Fruit fly (Drosophila melanogaster) whole organism, embryonic: ENCODE results near the gene CG11251.

Experiments
- Asciz ChIP-seq: fragments of 200-800 bp; sonication (Bioruptor generic); optimal IDR thresholded peaks from 2 replicates; lab custom pipeline; 2017; ENCODE audit warnings: missing biosample characterization, mild to moderate bottlenecking, missing genetic modification characterization, missing genetic modification reagents
- CG11398 ChIP-seq: fragments of 200-800 bp; sonication (Bioruptor generic); optimal IDR thresholded peaks from 2 replicates; lab custom pipeline; 2016; ENCODE audit warnings: missing biosample characterization, missing genetic modification characterization
- CG12155 ChIP-seq: fragments of 200-800 bp; sonication (Bioruptor generic); optimal IDR thresholded peaks from 3 replicates; lab custom pipeline; 2016; ENCODE audit warnings: missing biosample characterization, missing genetic modification characterization
- CG1233 ChIP-seq: fragments of 200-800 bp; sonication (Bioruptor generic); optimal IDR thresholded peaks from 4 replicates; lab custom pipeline; 2018; ENCODE audit warnings: missing biosample characterization, mild to moderate bottlenecking, missing genetic modification characterization
- CG16813 ChIP-seq: fragments of 200-800 bp; sonication (Bioruptor generic); IDR thresholded peaks from 3 replicates; pipeline ENCODE4 v1.3.6; 2022; ENCODE audit warnings: missing biosample characterization, missing genetic modification characterization; ENCODE audit not compliant: partially characterized antibody
- CG16863 ChIP-seq: fragments of 200-800 bp; sonication (Bioruptor generic); optimal IDR thresholded peaks from 3 replicates; lab custom pipeline; 2016; ENCODE audit warnings: missing biosample characterization, missing genetic modification characterization
- CG17328 ChIP-seq: fragments of 200-800 bp; sonication (Bioruptor generic); IDR thresholded peaks from 2 replicates; pipeline ENCODE4 v1.3.6; 2022; ENCODE audit warnings: missing biosample characterization, missing genetic modification characterization
- CG17385 ChIP-seq: fragments of 200-800 bp; sonication (Bioruptor generic); optimal IDR thresholded peaks from 3 replicates; lab custom pipeline; 2018; ENCODE audit warnings: missing biosample characterization, mild to moderate bottlenecking, missing genetic modification characterization
- CG2116 ChIP-seq: fragments of 200-800 bp; sonication (Bioruptor generic); optimal IDR thresholded peaks from 3 replicates; lab custom pipeline; 2018; ENCODE audit warnings: missing biosample characterization, mild to moderate bottlenecking, missing genetic modification characterization
- CG3065 ChIP-seq: fragments of 200-800 bp; sonication (Bioruptor generic); optimal IDR thresholded peaks from 2 replicates; lab custom pipeline; 2016; ENCODE audit warnings: missing biosample characterization, missing genetic modification characterization
- CG31388 ChIP-seq: fragments of 200-800 bp; sonication (Bioruptor generic); optimal IDR thresholded peaks from 2 replicates; lab custom pipeline; 2016; ENCODE audit warnings: missing biosample characterization, missing genetic modification characterization
- CG32772 ChIP-seq: fragments of 200-800 bp; sonication (Bioruptor generic); IDR thresholded peaks from 2 replicates; pipeline ENCODE4 v1.3.6; 2022; ENCODE audit warnings: missing biosample characterization, missing genetic modification characterization
- CG33557 ChIP-seq: fragments of 200-800 bp; sonication (Bioruptor generic); optimal IDR thresholded peaks from 2 replicates; lab custom pipeline; 2019; ENCODE audit warnings: missing biosample characterization, mild to moderate bottlenecking, missing genetic modification characterization, moderate library complexity
- CG4404 ChIP-seq: fragments of 200-800 bp; sonication (Bioruptor generic); IDR thresholded peaks from 2 replicates; pipeline ENCODE4 v1.3.6; 2022; ENCODE audit warnings: missing biosample characterization, missing genetic modification characterization
- CG6689 ChIP-seq: fragments of 200-800 bp; sonication (Bioruptor generic); IDR thresholded peaks from 2 replicates; pipeline ENCODE4 v1.3.6; 2022; ENCODE audit warnings: missing biosample characterization, missing genetic modification characterization
- D19B ChIP-seq: fragments of 200-800 bp; sonication (Bioruptor generic); optimal IDR thresholded peaks from 2 replicates; lab custom pipeline; 2017; ENCODE audit warnings: missing biosample characterization, mild to moderate bottlenecking, missing genetic modification characterization
- Dfd ChIP-seq, 2 experiments: fragments of >200 bp; optimal IDR thresholded peaks; 2 replicates each; lab custom pipeline; 2017; ENCODE audit warnings: missing biosample characterization in 2 of 2, missing genetic modification characterization in 2 of 2
- Doc2 ChIP-seq: fragments of 200-800 bp; sonication (Bioruptor generic); IDR thresholded peaks from 2 replicates; pipeline ENCODE4 v1.3.6; 2022; ENCODE audit warnings: missing biosample characterization, missing genetic modification characterization
- Fer1 ChIP-seq: fragments of 200-800 bp; sonication (Bioruptor generic); optimal IDR thresholded peaks from 2 replicates; lab custom pipeline; 2017; ENCODE audit warnings: missing biosample characterization, mild to moderate bottlenecking, missing genetic modification characterization
- HLH4C ChIP-seq: fragments of 200-800 bp; sonication (Bioruptor generic); IDR thresholded peaks from 3 replicates; pipeline ENCODE4 v1.3.6; 2022; ENCODE audit warnings: missing biosample characterization, missing genetic modification characterization; ENCODE audit not compliant: partially characterized antibody
- Hmr ChIP-seq: fragments of 200-800 bp; sonication (Bioruptor generic); optimal IDR thresholded peaks from 3 replicates; lab custom pipeline; 2017; ENCODE audit warnings: mild to moderate bottlenecking, missing biosample characterization, missing genetic modification reagents, missing genetic modification characterization
- Hr78 ChIP-seq, 2 experiments: fragments of 200-800 bp in 1 of 2; fragments of >200 bp in 1 of 2; sonication (Bioruptor generic) in 1 of 2; optimal IDR thresholded peaks; 2 replicates each; lab custom pipeline; 2017 to 2019; ENCODE audit warnings: missing biosample characterization in 2 of 2, missing genetic modification characterization in 2 of 2, mild to moderate bottlenecking in 1 of 2, moderate library complexity in 1 of 2
- Kr ChIP-seq: fragments of 200-800 bp; sonication (Bioruptor generic); optimal IDR thresholded peaks from 2 replicates; lab custom pipeline; 2017; ENCODE audit warnings: missing biosample characterization, mild to moderate bottlenecking, missing genetic modification characterization
- PHDP ChIP-seq: fragments of 200-800 bp; sonication (Bioruptor generic); optimal IDR thresholded peaks from 3 replicates; lab custom pipeline; 2018; ENCODE audit warnings: missing biosample characterization, mild to moderate bottlenecking, missing genetic modification characterization, moderate library complexity
- chinmo ChIP-seq: fragments of 200-800 bp; sonication (Bioruptor generic); IDR thresholded peaks from 4 replicates; pipeline ENCODE4 v1.3.6; 2022; ENCODE audit warnings: missing biosample characterization, missing genetic modification characterization; ENCODE audit not compliant: partially characterized antibody
- da ChIP-seq: fragments of 200-800 bp; sonication (Bioruptor generic); optimal IDR thresholded peaks from 2 replicates; lab custom pipeline; 2016; ENCODE audit warnings: missing biosample characterization, missing genetic modification characterization
- dan ChIP-seq: fragments of 200-800 bp; sonication (Bioruptor generic); IDR thresholded peaks from 2 replicates; pipeline ENCODE4 v1.3.6; 2022; ENCODE audit warnings: missing biosample characterization, missing genetic modification characterization
- danr ChIP-seq: fragments of 200-800 bp; sonication (Bioruptor generic); IDR thresholded peaks from 2 replicates; pipeline ENCODE4 v1.3.6; 2022; ENCODE audit warnings: missing biosample characterization, missing genetic modification characterization
- dati ChIP-seq: fragments of 200-800 bp; sonication (Bioruptor generic); IDR thresholded peaks from 2 replicates; pipeline ENCODE4 v1.3.6; 2022; ENCODE audit warnings: missing biosample characterization, missing genetic modification characterization
- disco-r ChIP-seq: fragments of 200-800 bp; sonication (Bioruptor generic); optimal IDR thresholded peaks from 2 replicates; lab custom pipeline; 2016; ENCODE audit warnings: missing biosample characterization, missing genetic modification characterization
- gcm ChIP-seq: fragments of 200-800 bp; sonication (Bioruptor generic); optimal IDR thresholded peaks from 2 replicates; lab custom pipeline; 2019; ENCODE audit warnings: missing biosample characterization, mild to moderate bottlenecking, missing genetic modification characterization, moderate library complexity
- gt ChIP-seq: fragments of 200-800 bp; sonication (Bioruptor generic); IDR thresholded peaks from 2 replicates; pipeline ENCODE4 v1.3.6; 2022; ENCODE audit warnings: missing biosample characterization, missing genetic modification characterization
- her ChIP-seq: fragments of 200-800 bp; sonication (Bioruptor generic); optimal IDR thresholded peaks from 2 replicates; lab custom pipeline; 2016; ENCODE audit warnings: missing biosample characterization, missing genetic modification characterization
- nerfin-1 ChIP-seq: fragments of 200-800 bp; sonication (Bioruptor generic); optimal IDR thresholded peaks from 3 replicates; lab custom pipeline; 2019; ENCODE audit warnings: missing biosample characterization, mild to moderate bottlenecking, missing genetic modification characterization, moderate library complexity
- org-1 ChIP-seq: fragments of 200-800 bp; sonication (Bioruptor generic); optimal IDR thresholded peaks from 2 replicates; lab custom pipeline; 2017; ENCODE audit warnings: missing biosample characterization, missing genetic modification characterization
- pros ChIP-seq: fragments of 200-800 bp; sonication (Bioruptor generic); optimal IDR thresholded peaks from 3 replicates; lab custom pipeline; 2019; ENCODE audit warnings: missing biosample characterization, mild to moderate bottlenecking, missing genetic modification characterization, moderate library complexity
- sob ChIP-seq: fragments of 200-800 bp; sonication (Bioruptor generic); IDR thresholded peaks from 2 replicates; pipeline ENCODE4 v1.3.6; 2022; ENCODE audit warnings: missing biosample characterization, missing genetic modification characterization
- stwl ChIP-seq: fragments of 200-800 bp; sonication (Bioruptor generic); optimal IDR thresholded peaks from 3 replicates; lab custom pipeline; 2018; ENCODE audit warnings: missing biosample characterization, mild to moderate bottlenecking, missing genetic modification characterization, moderate library complexity
- tin ChIP-seq: fragments of 200-800 bp; sonication (Bioruptor generic); optimal IDR thresholded peaks from 3 replicates; lab custom pipeline; 2016; ENCODE audit warnings: missing biosample characterization, missing genetic modification characterization

The CG11251 gene

DNA sequence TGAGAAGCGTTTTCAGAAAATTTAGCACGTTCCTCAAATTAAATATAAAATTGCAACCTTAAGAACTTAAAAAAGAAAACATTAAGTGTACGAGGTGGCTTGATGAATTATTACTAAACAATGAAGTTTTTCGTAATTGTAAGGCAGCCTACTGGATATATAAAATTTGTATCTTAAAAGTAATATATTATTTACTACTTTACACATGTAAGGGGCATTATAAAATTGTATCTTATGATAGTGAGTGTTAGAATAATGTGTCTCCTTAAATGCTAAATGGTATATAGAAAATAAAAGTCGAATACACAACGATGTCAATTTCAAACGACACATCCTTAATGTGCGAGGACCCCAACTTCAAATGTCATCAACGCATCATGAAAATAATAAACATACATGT is at the start of gene CG11251:
CG11251 (minus strand) TSS at position 101 of the 400 bp plus-strand sequence.
- TF ChIP-seq CG4404 (no peak), CG17385 (GFP tag; lab: Kevin White, UChicago) (no peak), CG16863 (GFP tag; lab: Kevin White, UChicago) (no peak), CG17328 (GFP tag; lab: Robert Waterston, UW) (no peak), tin (GFP tag; lab: Kevin White, UChicago) (no peak), stwl (tag; lab: Kevin White, UChicago) (no peak), CG1233 (GFP tag; lab: Kevin White, UChicago) (no peak), gt (GFP tag; lab: Robert Waterston, UW) (no peak), dati (GFP tag; lab: Robert Waterston, UW) (no peak), Hr78 (GFP tag; optimal IDR thresholded peaks at IDR 0.05; lab: Kevin White, UChicago) (no peak), disco-r (GFP tag; lab: Kevin White, UChicago) (no peak), CG6689 (GFP tag; lab: Robert Waterston, UW) (no peak), CG12155 (GFP tag; lab: Kevin White, UChicago) (no peak), Dfd (GFP tag; optimal IDR thresholded peaks at IDR 0.05; lab: Kevin White, UChicago) (no peak), Doc2 (GFP tag; lab: Robert Waterston, UW) (no peak), dan (no peak), sob (GFP tag; lab: Robert Waterston, UW) (no peak), CG32772 (GFP tag; lab: Robert Waterston, UW) (no peak)

DNA sequence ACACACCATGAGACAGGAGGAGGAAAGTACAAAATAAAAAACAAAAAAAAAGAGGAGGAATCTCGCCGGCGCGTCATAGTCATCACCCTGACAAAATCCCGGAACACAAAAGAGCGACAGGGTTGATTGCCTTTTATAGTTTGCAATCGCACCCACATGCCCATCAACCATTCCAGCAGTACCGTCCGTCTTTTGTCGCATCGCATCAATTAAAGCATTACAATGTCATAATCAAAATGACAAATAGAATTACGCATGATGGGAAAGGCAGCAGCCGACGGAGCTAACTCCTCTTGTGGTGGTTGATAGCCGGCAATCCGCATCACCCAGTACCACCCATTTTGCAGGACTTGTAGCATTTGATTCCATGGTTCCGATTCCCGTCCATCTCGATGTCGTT is 47.6 kb upstream of the CG11251 start:
- TF ChIP-seq org-1 (no peak), nerfin-1 (tag; lab: Kevin White, UChicago) (peak; percentile 91), CG33557 (GFP tag; lab: Kevin White, UChicago) (no peak), Hmr (GFP tag; lab: Kevin White, UChicago) (no peak), pros (peak; percentile 50), D19B (GFP tag; lab: Kevin White, UChicago) (no peak), HLH4C (GFP tag; lab: Robert Waterston, UW) (no peak), Fer1 (peak; percentile 9), danr (no peak), Asciz (no peak), CG31388 (no peak), PHDP (tag; lab: Kevin White, UChicago) (no peak), CG4404 (no peak), her (no peak)
- TF ChIP-seq, all 482 proteins: peak for 3

DNA sequence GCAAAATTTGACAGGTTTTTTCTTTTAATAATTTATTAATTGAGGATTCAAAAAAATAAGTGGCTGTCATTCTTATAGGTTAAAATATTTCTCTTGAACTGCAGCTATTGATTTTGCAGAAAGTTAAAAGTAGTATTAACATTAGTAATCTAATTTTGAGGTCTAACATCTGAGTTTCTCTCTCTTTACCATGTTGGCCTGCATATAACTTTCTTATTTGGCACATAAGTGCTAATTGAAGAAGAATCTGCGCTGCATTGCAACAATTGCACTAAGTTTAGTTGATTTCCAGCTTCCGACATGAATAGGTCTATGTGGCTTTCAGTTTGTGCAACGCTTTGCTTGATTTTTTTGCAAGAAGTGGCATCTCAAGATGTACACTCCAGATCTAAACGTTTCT is 46.2 kb upstream of the CG11251 start, which contains the start of gene CG33262:
CG33262 (plus strand) TSS at position 301 of the 400 bp plus-strand sequence.
- TF ChIP-seq CG16813: no peak
- TF ChIP-seq gcm (GFP tag; lab: Kevin White, UChicago): no peak
- no peak for TF ChIP-seq CG3065
- no peak for TF ChIP-seq da
- no peak for TF ChIP-seq CG11398
- TF ChIP-seq CG2116: no peak
- TF ChIP-seq chinmo (GFP tag; lab: Robert Waterston, UW): no peak
- TF ChIP-seq Kr: no peak
